Fruit fly (Drosophila melanogaster): ENCODE measurements around the gene b.
A peak's percentile ranks its signal among the peaks of the same experiment; 100 is the strongest.

The b gene

dm6 chr2L:13780109-13780947, 40.7 kb upstream of the b start, which contains the start of the genes CG9008 and p38b (continued):
- TF ChIP-seq CG1621 (tag; optimal IDR thresholded peaks at IDR 0.05): peak; percentile 39
- peak; percentile 67 for TF ChIP-seq CG8319 (GFP tag; optimal IDR thresholded peaks at IDR 0.05)
- TF ChIP-seq Hr38 (GFP tag; optimal IDR thresholded peaks at IDR 0.05): no peak
- peak; percentile 80 for TF ChIP-seq OdsH (GFP tag; optimal IDR thresholded peaks at IDR 0.05)
- peak; percentile 58 for TF ChIP-seq CG9139 (GFP tag; optimal IDR thresholded peaks at IDR 0.05)
- peak; percentile 92 for TF ChIP-seq CG32006 (GFP tag; optimal IDR thresholded peaks at IDR 0.05)
- peak; percentile 83 for TF ChIP-seq CG10631 (GFP tag; optimal IDR thresholded peaks at IDR 0.05)
- TF ChIP-seq pdm3 (GFP tag; optimal IDR thresholded peaks at IDR 0.05): no peak
- TF ChIP-seq Eip93F (GFP tag; optimal IDR thresholded peaks at IDR 0.05): peak; percentile 76
- TF ChIP-seq CG6808 (GFP tag; optimal IDR thresholded peaks at IDR 0.05): peak; percentile 86
- TF ChIP-seq Gug (GFP tag; IDR thresholded peaks at IDR 0.05): peak; percentile 57
- TF ChIP-seq CG3919 (GFP tag; optimal IDR thresholded peaks at IDR 0.05): peak; percentile 71
- TF ChIP-seq Ets96B (tag; optimal IDR thresholded peaks at IDR 0.05): peak; percentile 88
- TF ChIP-seq net (GFP tag; optimal IDR thresholded peaks at IDR 0.05): peak; percentile 76
- peak; percentile 36 for TF ChIP-seq Ets21C (GFP tag; optimal IDR thresholded peaks at IDR 0.05)
- peak; percentile 65 for TF ChIP-seq CG7368 (GFP tag; optimal IDR thresholded peaks at IDR 0.05)
- TF ChIP-seq topi (GFP tag; optimal IDR thresholded peaks at IDR 0.05): peak; percentile 68
- TF ChIP-seq achi (GFP tag; optimal IDR thresholded peaks at IDR 0.05): peak; percentile 79
- peak; percentile 88 for TF ChIP-seq CG8632 (GFP tag; optimal IDR thresholded peaks at IDR 0.05)
- TF ChIP-seq Eip78C (GFP tag): peak; percentile 97
- peak; percentile 86 for TF ChIP-seq svp (GFP tag)
- peak; percentile 83 for TF ChIP-seq acj6 (GFP tag; optimal IDR thresholded peaks at IDR 0.05)
- TF ChIP-seq CG11294 (GFP tag; IDR thresholded peaks at IDR 0.05): peak; percentile 10; the same call in 1 of the 2 replicates
- TF ChIP-seq CG11762 (GFP tag; optimal IDR thresholded peaks at IDR 0.05; ENCODE audit: insufficient read depth): peak; percentile 71
- TF ChIP-seq CG11902 (GFP tag; optimal IDR thresholded peaks at IDR 0.05): peak; percentile 67
- TF ChIP-seq fd85E (GFP tag; optimal IDR thresholded peaks at IDR 0.05): peak; percentile 36
- no peak for TF ChIP-seq Sox102F (GFP tag; optimal IDR thresholded peaks at IDR 0.05)
- peak; percentile 84 for TF ChIP-seq CG6276 (GFP tag; optimal IDR thresholded peaks at IDR 0.05)
- peak; percentile 76 for TF ChIP-seq Sox15 (GFP tag; optimal IDR thresholded peaks at IDR 0.05)
- TF ChIP-seq CG31627 (GFP tag; optimal IDR thresholded peaks at IDR 0.05): peak; percentile 60
- peak; percentile 69; the same call in 2 of the 3 replicates for TF ChIP-seq eg (GFP tag; IDR thresholded peaks at IDR 0.05)
- peak; percentile 5 for TF ChIP-seq CG6854 (GFP tag; optimal IDR thresholded peaks at IDR 0.05)
- TF ChIP-seq cyc (GFP tag; optimal IDR thresholded peaks at IDR 0.05): peak; percentile 76
- peak; percentile 68 for TF ChIP-seq Eip75B (GFP tag; optimal IDR thresholded peaks at IDR 0.05)
- TF ChIP-seq CG6792 (GFP tag; optimal IDR thresholded peaks at IDR 0.05): peak; percentile 77
- TF ChIP-seq CG6163 (GFP tag; IDR thresholded peaks at IDR 0.05): peak; percentile 44; the same call in 1 of the 3 replicates

- TF ChIP-seq CG11902 (GFP tag; optimal IDR thresholded peaks at IDR 0.05) (peak; percentile 50), CG32006 (GFP tag; optimal IDR thresholded peaks at IDR 0.05) (no peak), Eip93F (GFP tag; optimal IDR thresholded peaks at IDR 0.05) (no peak), CG8119 (GFP tag; IDR thresholded peaks at IDR 0.05) (0 out of 3 replicates have a peak, but pooled peaks have one; percentile 41), CG8319 (GFP tag; optimal IDR thresholded peaks at IDR 0.05) (peak; percentile 17), CG34406 (GFP tag; optimal IDR thresholded peaks at IDR 0.05) (peak; percentile 15), Ets96B (tag; optimal IDR thresholded peaks at IDR 0.05) (peak; percentile 5), Eip78C (GFP tag) (peak; percentile 81), eg (GFP tag; IDR thresholded peaks at IDR 0.05) (no peak; the same call in 2 of the 3 replicates), CG3032 (tag; optimal IDR thresholded peaks at IDR 0.05) (peak; percentile 35), Sox14 (GFP tag; optimal IDR thresholded peaks at IDR 0.05) (peak; percentile 56), salr (GFP tag; optimal IDR thresholded peaks at IDR 0.05) (no peak), topi (GFP tag; optimal IDR thresholded peaks at IDR 0.05) (peak; percentile 6), CG11762 (GFP tag; optimal IDR thresholded peaks at IDR 0.05; ENCODE audit: insufficient read depth) (no peak), Gug (GFP tag; IDR thresholded peaks at IDR 0.05) (peak; percentile 33; the same call in 1 of the 2 replicates), CG10631 (GFP tag; optimal IDR thresholded peaks at IDR 0.05) (peak; percentile 39), CG31627 (GFP tag; optimal IDR thresholded peaks at IDR 0.05) (peak; percentile 33), cyc (GFP tag; optimal IDR thresholded peaks at IDR 0.05) (peak; percentile 34), esn (GFP tag; optimal IDR thresholded peaks at IDR 0.05) (peak; percentile 43), vri (GFP tag; optimal IDR thresholded peaks at IDR 0.05) (no peak), Met (GFP tag; optimal IDR thresholded peaks at IDR 0.05) (no peak)
Measured at dm6 chr2L:13783264-13784154, 37.5 kb upstream of the b start, which contains the start of gene Eato. TSS of gene Eato (plus strand) at chr2L:13784084.
